Worm (Caenorhabditis elegans) whole organism, L2 larva: ENCODE results near the gene gbh-1.

Experiments used
- dmd-4 ChIP-seq: sonication (generic microtip); optimal IDR thresholded peaks from 2 replicates; lab custom pipeline; 2017; ENCODE audit warnings: missing biosample characterization, missing genetic modification characterization
- fos-1 ChIP-seq: fragments of 150-350 bp; optimal IDR thresholded peaks from 2 replicates; lab custom pipeline; 2014; ENCODE audit warnings: missing biosample characterization, missing genetic modification characterization
- lin-13 ChIP-seq: fragments of 150-350 bp; optimal IDR thresholded peaks from 2 replicates; lab custom pipeline; 2014; ENCODE audit warnings: missing biosample characterization, missing genetic modification reagents, missing genetic modification characterization
- lin-39 ChIP-seq: fragments of 150-350 bp; optimal IDR thresholded peaks from 2 replicates; lab custom pipeline; 2014; ENCODE audit warnings: missing biosample characterization, missing genetic modification reagents, missing genetic modification characterization
- mdl-1 ChIP-seq, 2 experiments: fragments of 150-350 bp in 1 of 2; sonication (generic microtip) in 1 of 2; optimal IDR thresholded peaks; 2 replicates each; lab custom pipeline; 2017; ENCODE audit warnings: missing biosample characterization in 2 of 2, missing genetic modification characterization in 2 of 2
- nhr-12 ChIP-seq: fragments of 150-350 bp; optimal IDR thresholded peaks from 2 replicates; lab custom pipeline; 2014; ENCODE audit warnings: missing biosample characterization, missing genetic modification characterization
- nhr-21 ChIP-seq: fragments of 150-350 bp; optimal IDR thresholded peaks from 2 replicates; lab custom pipeline; 2014; ENCODE audit warnings: missing biosample characterization, missing genetic modification characterization
- nhr-77 ChIP-seq: fragments of 150-350 bp; optimal IDR thresholded peaks from 2 replicates; lab custom pipeline; 2014; ENCODE audit warnings: missing biosample characterization, missing genetic modification characterization
- unc-62 ChIP-seq: fragments of 150-350 bp; optimal IDR thresholded peaks from 2 replicates; lab custom pipeline; 2014; ENCODE audit warnings: missing biosample characterization, missing genetic modification reagents, missing genetic modification characterization

ce11 chrII:10705347-10705996 is 11.9 kb upstream of the gbh-1 start:
- TF ChIP-seq lin-13 (no peak), mdl-1 (tag; optimal IDR thresholded peaks at IDR 0.05; lab: Kevin White, UChicago) (no peak), fos-1 (tag; lab: Kevin White, UChicago) (no peak), nhr-77 (tag; lab: Kevin White, UChicago) (no peak), dmd-4 (no peak), unc-62 (GFP tag; lab: Kevin White, UChicago) (no peak), nhr-21 (no peak), lin-39 (tag; lab: Kevin White, UChicago) (no peak), nhr-12 (tag; lab: Kevin White, UChicago) (no peak)
